Fruit fly (Drosophila melanogaster): Measurements from ENCODE around the gene ArgRS.

Gene ArgRS

dm6 chrX:15835393-15835792 lies 8.6 kb downstream of the ArgRS start, which contains the start of gene Chc (continued):
- TF ChIP-seq Sox100B (GFP tag; optimal IDR thresholded peaks at IDR 0.05) (no peak), Awh (GFP tag; IDR thresholded peaks at IDR 0.05) (no peak), Hsf (GFP tag; optimal IDR thresholded peaks at IDR 0.05) (no peak), HmgZ (tag; optimal IDR thresholded peaks at IDR 0.05) (peak; percentile 58), pzg (GFP tag; optimal IDR thresholded peaks at IDR 0.05) (peak; percentile 78), CG15601 (tag; optimal IDR thresholded peaks at IDR 0.05) (no peak), Bgb (GFP tag; IDR thresholded peaks at IDR 0.05; ENCODE audit: partially characterized antibody) (peak; percentile 98), lmd (GFP tag; IDR thresholded peaks at IDR 0.05) (no peak), CG34422 (GFP tag; IDR thresholded peaks at IDR 0.05) (no peak), D19A (tag; optimal IDR thresholded peaks at IDR 0.05) (peak; percentile 19), CG8290 (GFP tag; optimal IDR thresholded peaks at IDR 0.05) (peak; percentile 68), CG8290 (tag; optimal IDR thresholded peaks at IDR 0.05) (peak in 1 of 2 experiments; percentile 40), ttk (GFP tag; IDR thresholded peaks at IDR 0.05) (no peak), CG4854 (GFP tag; optimal IDR thresholded peaks at IDR 0.05) (no peak), tna (GFP tag; IDR thresholded peaks at IDR 0.05; ENCODE audit: partially characterized antibody) (peak; percentile 96), hbn (GFP tag; IDR thresholded peaks at IDR 0.05; ENCODE audit: partially characterized antibody) (peak; percentile 94), CG12071 (GFP tag; optimal IDR thresholded peaks at IDR 0.05) (no peak), CG4730 (GFP tag; IDR thresholded peaks at IDR 0.05) (no peak), CG2199 (GFP tag; IDR thresholded peaks at IDR 0.05) (no peak), CG12744 (GFP tag; optimal IDR thresholded peaks at IDR 0.05) (no peak), Atf-2 (GFP tag; optimal IDR thresholded peaks at IDR 0.05) (no peak), Doc3 (GFP tag; IDR thresholded peaks at IDR 0.05; ENCODE audit: partially characterized antibody) (peak; percentile 91), hb (GFP tag; IDR thresholded peaks at IDR 0.05; ENCODE audit: partially characterized antibody) (peak; percentile 96), CG14860 (GFP tag; IDR thresholded peaks at IDR 0.05; ENCODE audit: partially characterized antibody) (peak; percentile 97), row (GFP tag; IDR thresholded peaks at IDR 0.05) (peak; percentile 68), Rfx (GFP tag; IDR thresholded peaks at IDR 0.05) (peak; percentile 36; the same call in 1 of the 2 replicates), Dll (GFP tag; IDR thresholded peaks at IDR 0.05; ENCODE audit: partially characterized antibody) (peak; percentile 94), MESR4 (GFP tag; optimal IDR thresholded peaks at IDR 0.05) (peak; percentile 7), Kr (GFP tag; optimal IDR thresholded peaks at IDR 0.05) (no peak), nmo (GFP tag; optimal IDR thresholded peaks at IDR 0.05) (peak; percentile 34), Dfd (GFP tag; optimal IDR thresholded peaks at IDR 0.05) (no peak), CG3726 (GFP tag; IDR thresholded peaks at IDR 0.05) (no peak), fru (optimal IDR thresholded peaks at IDR 0.05) (no peak), unc-4 (GFP tag; IDR thresholded peaks at IDR 0.05; ENCODE audit: partially characterized antibody) (peak; percentile 95), Med (GFP tag) (peak; percentile 76), CG42726 (GFP tag; IDR thresholded peaks at IDR 0.05; ENCODE audit: partially characterized antibody) (peak; percentile 96), CG2116 (GFP tag; optimal IDR thresholded peaks at IDR 0.05) (peak; percentile 84), sd (tag; optimal IDR thresholded peaks at IDR 0.05) (peak; percentile 69), CG9437 (GFP tag; optimal IDR thresholded peaks at IDR 0.05) (peak; percentile 16), CG10267 (tag; optimal IDR thresholded peaks at IDR 0.05) (peak; percentile 25), kah (GFP tag; optimal IDR thresholded peaks at IDR 0.05) (peak; percentile 33), CG17328 (GFP tag; IDR thresholded peaks at IDR 0.05) (no peak), pho (GFP tag; optimal IDR thresholded peaks at IDR 0.05) (no peak), CG2120 (GFP tag; optimal IDR thresholded peaks at IDR 0.05) (peak; percentile 21), zen2 (GFP tag; IDR thresholded peaks at IDR 0.05; ENCODE audit: partially characterized antibody) (peak; percentile 95), Sry-δ (GFP tag; optimal IDR thresholded peaks at IDR 0.05) (peak; percentile 92), CG15479 (GFP tag; optimal IDR thresholded peaks at IDR 0.05) (peak; percentile 44), ems (GFP tag; optimal IDR thresholded peaks at IDR 0.05) (no peak), gro (GFP tag; optimal IDR thresholded peaks at IDR 0.05) (no peak), sim (GFP tag; IDR thresholded peaks at IDR 0.05) (no peak), CG30020 (tag; optimal IDR thresholded peaks at IDR 0.05) (peak; percentile 68)
